Fruit fly (Drosophila melanogaster): ENCODE results near the gene Rab7.

Rab7 gene

dm6 chr3R:24014600-24014999, 21.8 kb downstream of the Rab7 start (continued):
- TF ChIP-seq CG34406 (GFP tag; optimal IDR thresholded peaks at IDR 0.05) (peak; percentile 13), topi (GFP tag; optimal IDR thresholded peaks at IDR 0.05) (no peak), fd59A (GFP tag; optimal IDR thresholded peaks at IDR 0.05) (no peak), salr (GFP tag; optimal IDR thresholded peaks at IDR 0.05) (no peak), CG6163 (GFP tag; IDR thresholded peaks at IDR 0.05) (peak; percentile 15; the same call in 1 of the 3 replicates), CG8119 (GFP tag; IDR thresholded peaks at IDR 0.05) (0 out of 3 replicates have a peak, but pooled peaks have one; percentile 25), Eip78C (GFP tag) (peak; percentile 83), Eip75B (GFP tag; optimal IDR thresholded peaks at IDR 0.05) (peak; percentile 10), acj6 (GFP tag; optimal IDR thresholded peaks at IDR 0.05) (no peak), pdm3 (GFP tag; optimal IDR thresholded peaks at IDR 0.05) (no peak), dac (GFP tag; optimal IDR thresholded peaks at IDR 0.05) (no peak), spab (GFP tag; optimal IDR thresholded peaks at IDR 0.05) (no peak), dsx (GFP tag; optimal IDR thresholded peaks at IDR 0.05; ENCODE audit: poor library complexity, severe bottlenecking) (peak; percentile 10), net (GFP tag; optimal IDR thresholded peaks at IDR 0.05) (no peak), fd85E (GFP tag; optimal IDR thresholded peaks at IDR 0.05) (no peak), svp (GFP tag) (peak; percentile 51)

- TF ChIP-seq fd59A (GFP tag; optimal IDR thresholded peaks at IDR 0.05) (no peak), Hr4 (GFP tag; optimal IDR thresholded peaks at IDR 0.05) (no peak), fkh (GFP tag; optimal IDR thresholded peaks at IDR 0.05) (no peak), CG16779 (tag; optimal IDR thresholded peaks at IDR 0.05) (no peak), CG8319 (GFP tag; optimal IDR thresholded peaks at IDR 0.05) (no peak), pdm3 (GFP tag; optimal IDR thresholded peaks at IDR 0.05) (no peak), CG11294 (GFP tag; IDR thresholded peaks at IDR 0.05) (no peak), dsx (GFP tag; optimal IDR thresholded peaks at IDR 0.05; ENCODE audit: poor library complexity, severe bottlenecking) (no peak), fd85E (GFP tag; optimal IDR thresholded peaks at IDR 0.05) (no peak), CG9139 (GFP tag; optimal IDR thresholded peaks at IDR 0.05) (no peak), acj6 (GFP tag; optimal IDR thresholded peaks at IDR 0.05) (no peak), Blimp-1 (GFP tag; optimal IDR thresholded peaks at IDR 0.05) (no peak), CG6163 (GFP tag; IDR thresholded peaks at IDR 0.05) (no peak)
Measured at dm6 chr3R:24015449-24015848, 22.6 kb downstream of the Rab7 start.

- TF ChIP-seq Lpt (GFP tag; optimal IDR thresholded peaks at IDR 0.05) (no peak), Ets96B (tag; optimal IDR thresholded peaks at IDR 0.05) (no peak), CG1621 (tag; optimal IDR thresholded peaks at IDR 0.05) (no peak), Eip75B (GFP tag; optimal IDR thresholded peaks at IDR 0.05) (peak; percentile 13), CG6854 (GFP tag; optimal IDR thresholded peaks at IDR 0.05) (no peak), ss (GFP tag; optimal IDR thresholded peaks at IDR 0.05) (no peak), spab (GFP tag; optimal IDR thresholded peaks at IDR 0.05) (no peak), topi (GFP tag; optimal IDR thresholded peaks at IDR 0.05) (no peak), fkh (GFP tag; optimal IDR thresholded peaks at IDR 0.05) (no peak), fd59A (GFP tag; optimal IDR thresholded peaks at IDR 0.05) (no peak), vri (GFP tag; optimal IDR thresholded peaks at IDR 0.05) (peak; percentile 79), Hr39 (GFP tag; optimal IDR thresholded peaks at IDR 0.05) (no peak), CG11762 (GFP tag; optimal IDR thresholded peaks at IDR 0.05; ENCODE audit: insufficient read depth) (no peak), CG15336 (GFP tag; IDR thresholded peaks at IDR 0.05) (0 out of 2 replicates have a peak, but pooled peaks have one; percentile 26), Hr38 (GFP tag; optimal IDR thresholded peaks at IDR 0.05) (no peak), CG34406 (GFP tag; optimal IDR thresholded peaks at IDR 0.05) (no peak), Eip93F (GFP tag; optimal IDR thresholded peaks at IDR 0.05) (peak; percentile 57), CG11902 (GFP tag; optimal IDR thresholded peaks at IDR 0.05) (no peak), CG4318 (GFP tag; optimal IDR thresholded peaks at IDR 0.05) (no peak), OdsH (GFP tag; optimal IDR thresholded peaks at IDR 0.05) (no peak), Gug (GFP tag; IDR thresholded peaks at IDR 0.05) (no peak), CG8319 (GFP tag; optimal IDR thresholded peaks at IDR 0.05) (no peak), CG6792 (GFP tag; optimal IDR thresholded peaks at IDR 0.05) (no peak), CG7368 (GFP tag; optimal IDR thresholded peaks at IDR 0.05) (no peak), svp (GFP tag) (peak; percentile 86), Hr4 (GFP tag; optimal IDR thresholded peaks at IDR 0.05) (no peak), Sox102F (GFP tag; optimal IDR thresholded peaks at IDR 0.05) (peak; percentile 0), Blimp-1 (GFP tag; optimal IDR thresholded peaks at IDR 0.05) (no peak), Met (GFP tag; optimal IDR thresholded peaks at IDR 0.05) (no peak), CG3032 (tag; optimal IDR thresholded peaks at IDR 0.05) (no peak), dsx (GFP tag; optimal IDR thresholded peaks at IDR 0.05; ENCODE audit: poor library complexity, severe bottlenecking) (peak; percentile 31), CG32006 (GFP tag; optimal IDR thresholded peaks at IDR 0.05) (no peak)
Measured at dm6 chr3R:24015939-24016913, 23.4 kb downstream of the Rab7 start.
